Worm (Caenorhabditis elegans): Measurements from ENCODE around the gene pir-2.

pir-2 gene

DNA sequence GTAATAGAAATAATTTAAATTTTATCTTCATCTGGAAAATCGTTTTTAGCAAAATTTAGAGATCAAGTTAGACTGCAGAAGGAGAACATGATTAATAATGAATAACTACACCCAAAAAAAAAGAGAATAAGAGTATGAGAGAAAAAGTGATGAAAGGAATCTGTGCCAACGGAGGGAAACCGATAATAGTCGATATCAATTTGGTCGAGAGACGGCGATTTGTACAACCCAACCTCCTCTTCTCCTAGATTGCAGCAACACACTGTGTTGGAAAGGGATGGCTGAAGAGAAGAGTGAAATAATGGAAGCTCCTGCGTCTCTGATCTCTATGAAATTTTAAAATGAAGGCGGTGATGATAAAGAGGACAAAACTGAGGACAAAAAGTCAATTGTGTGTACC is 31.1 kb upstream of the pir-2 start:
- no peak for TF ChIP-seq hpl-2 (GFP tag; optimal IDR thresholded peaks at IDR 0.05)
- no peak for TF ChIP-seq efl-1 (optimal IDR thresholded peaks at IDR 0.05)
- TF ChIP-seq efl-1 (GFP tag; optimal IDR thresholded peaks at IDR 0.05 in 1 of 2) = peak in 1 of 2 experiments; percentile 56
- peak; percentile 23 for TF ChIP-seq lin-14 (GFP tag; optimal IDR thresholded peaks at IDR 0.05)
- peak in 1 of 6 experiments; percentile 26 for TF ChIP-seq elt-3 (tag; optimal IDR thresholded peaks at IDR 0.05)
- peak; percentile 16 for TF ChIP-seq jun-1 (tag; optimal IDR thresholded peaks at IDR 0.05)
- TF ChIP-seq aly-2 (tag; optimal IDR thresholded peaks at IDR 0.05) = no peak
- TF ChIP-seq pqm-1 (tag; optimal IDR thresholded peaks at IDR 0.05) = peak; percentile 60
- peak; percentile 16 for TF ChIP-seq blmp-1 (tag; optimal IDR thresholded peaks at IDR 0.05)

ce11 chrIII:9472464-9472863 is 29.0 kb upstream of the pir-2 start:
- TF ChIP-seq dpl-1 (GFP tag; optimal IDR thresholded peaks at IDR 0.05) (no peak), unc-30 (tag; optimal IDR thresholded peaks at IDR 0.05) (no peak), Y116A8C.19 (tag; optimal IDR thresholded peaks at IDR 0.05; ENCODE audit: borderline replicate concordance) (no peak), xbp-1 (tag; optimal IDR thresholded peaks at IDR 0.05) (no peak), unc-86 (tag; optimal IDR thresholded peaks at IDR 0.05) (no peak), efl-1 (optimal IDR thresholded peaks at IDR 0.05) (no peak), efl-1 (GFP tag; optimal IDR thresholded peaks at IDR 0.05 in 1 of 2) (no peak), mdl-1 (tag; optimal IDR thresholded peaks at IDR 0.05) (no peak), ztf-4 (tag; optimal IDR thresholded peaks at IDR 0.05) (no peak), egl-27 (tag; optimal IDR thresholded peaks at IDR 0.05) (no peak), nhr-76 (tag; optimal IDR thresholded peaks at IDR 0.05) (no peak), vab-15 (tag; optimal IDR thresholded peaks at IDR 0.05) (no peak), pqm-1 (tag; optimal IDR thresholded peaks at IDR 0.05) (no peak), efl-3 (GFP tag; optimal IDR thresholded peaks at IDR 0.05) (no peak), nhr-71 (tag; optimal IDR thresholded peaks at IDR 0.05) (no peak), sptf-1 (tag; optimal IDR thresholded peaks at IDR 0.05) (no peak), C16A3.4 (tag; optimal IDR thresholded peaks at IDR 0.05) (no peak)

- TF ChIP-seq nhr-77 (tag; optimal IDR thresholded peaks at IDR 0.05) (no peak), snpc-4 (tag; optimal IDR thresholded peaks at IDR 0.05) (no peak), rnt-1 (tag; optimal IDR thresholded peaks at IDR 0.05) (no peak), pag-3 (tag; optimal IDR thresholded peaks at IDR 0.05; ENCODE audit: borderline replicate concordance, insufficient read depth) (no peak), blmp-1 (tag; optimal IDR thresholded peaks at IDR 0.05) (no peak), snu-23 (GFP tag; optimal IDR thresholded peaks at IDR 0.05) (no peak), irx-1 (tag; optimal IDR thresholded peaks at IDR 0.05) (no peak), fkh-10 (GFP tag; optimal IDR thresholded peaks at IDR 0.05) (no peak), unc-30 (tag; optimal IDR thresholded peaks at IDR 0.05) (no peak), nhr-28 (tag; optimal IDR thresholded peaks at IDR 0.05) (no peak)
Observed at ce11 chrIII:9471996-9472395, 28.6 kb upstream of the pir-2 start.

- TF ChIP-seq pax-3 (tag; optimal IDR thresholded peaks at IDR 0.05) = no peak
- no peak for TF ChIP-seq C16A3.4 (tag; optimal IDR thresholded peaks at IDR 0.05)
- no peak for TF ChIP-seq skn-1 (tag; optimal IDR thresholded peaks at IDR 0.05)
- TF ChIP-seq ama-1 (optimal IDR thresholded peaks at IDR 0.05) = no peak
- no peak for TF ChIP-seq F16B12.6 (tag; optimal IDR thresholded peaks at IDR 0.05)
- no peak for TF ChIP-seq blmp-1 (tag; optimal IDR thresholded peaks at IDR 0.05)
- TF ChIP-seq nhr-11 (tag; optimal IDR thresholded peaks at IDR 0.05) = no peak
- no peak for TF ChIP-seq jun-1 (tag; optimal IDR thresholded peaks at IDR 0.05)
- no peak for TF ChIP-seq aha-1 (tag; optimal IDR thresholded peaks at IDR 0.05)
- no peak for TF ChIP-seq ceh-82 (tag; optimal IDR thresholded peaks at IDR 0.05)
- TF ChIP-seq mab-9 (GFP tag; IDR thresholded peaks at IDR 0.05) = no peak
- TF ChIP-seq ztf-11 (tag; optimal IDR thresholded peaks at IDR 0.05) = no peak
- no peak for TF ChIP-seq irx-1 (tag; optimal IDR thresholded peaks at IDR 0.05)
- TF ChIP-seq alr-1 (tag; optimal IDR thresholded peaks at IDR 0.05; ENCODE audit: borderline replicate concordance) = no peak
- TF ChIP-seq sox-4 (tag; optimal IDR thresholded peaks at IDR 0.05) = no peak
- TF ChIP-seq hlh-17 (GFP tag; optimal IDR thresholded peaks at IDR 0.05; ENCODE audit: borderline replicate concordance) = no peak
- no peak for TF ChIP-seq nhr-77 (tag; optimal IDR thresholded peaks at IDR 0.05)
- TF ChIP-seq efl-1 (optimal IDR thresholded peaks at IDR 0.05) = no peak
- no peak for TF ChIP-seq efl-1 (GFP tag; optimal IDR thresholded peaks at IDR 0.05 in 1 of 2)
Observed at ce11 chrIII:9467857-9468256, 24.4 kb upstream of the pir-2 start, which contains the start of gene tag-342. tag-342 (plus strand) TSS chrIII:9468157.

Data from whole organism, L1 larva.